Worm (Caenorhabditis elegans) whole organism, midembryonic: ENCODE measurements around the gene ctsa-1.2.
A peak's percentile ranks its signal among the peaks of the same experiment; 100 is the strongest.

Experiments
- T22C8.4 ChIP-seq: fragments of 200-800 bp; sonication (Bioruptor generic); IDR thresholded peaks from 2 replicates; pipeline ENCODE4 v1.3.6; 2022; ENCODE audit warnings: missing genetic modification characterization, missing compliant biosample characterization
- cog-1 ChIP-seq: sonication (generic microtip); optimal IDR thresholded peaks from 2 replicates; lab custom pipeline; 2016; ENCODE audit warnings: missing genetic modification characterization, missing compliant biosample characterization
- flt-1 ChIP-seq: fragments of 200-800 bp; sonication (Bioruptor generic); IDR thresholded peaks from 2 replicates; pipeline ENCODE4 v1.3.6; 2022; ENCODE audit warnings: missing genetic modification characterization, missing compliant biosample characterization
- klf-2 ChIP-seq: fragments of 200-800 bp; sonication (Bioruptor generic); conservative IDR thresholded peaks from 2 replicates; pipeline ENCODE4 v1.3.6; 2022; ENCODE audit warnings: missing genetic modification reagents, missing genetic modification characterization, missing compliant biosample characterization
- med-1 ChIP-seq: sonication (generic microtip); optimal IDR thresholded peaks from 2 replicates; lab custom pipeline; 2017; ENCODE audit warnings: missing genetic modification characterization, mild to moderate bottlenecking, missing compliant biosample characterization, antibody characterized with exemption, missing genetic modification reagents; ENCODE audit not compliant: insufficient read depth
- ref-1 ChIP-seq: fragments of 200-800 bp; sonication (Bioruptor generic); conservative IDR thresholded peaks from 2 replicates; pipeline ENCODE4 v1.3.6; 2022; ENCODE audit warnings: missing genetic modification reagents, missing genetic modification characterization, missing compliant biosample characterization
- tab-1 ChIP-seq: fragments of 200-800 bp; sonication (Bioruptor generic); IDR thresholded peaks from 2 replicates; pipeline ENCODE4 v1.3.6; 2022; ENCODE audit warnings: missing genetic modification characterization, missing compliant biosample characterization
- ztf-23 ChIP-seq: fragments of 200-800 bp; sonication (Bioruptor generic); IDR thresholded peaks from 2 replicates; pipeline ENCODE4 v1.3.6; 2022; ENCODE audit warnings: missing genetic modification reagents, missing genetic modification characterization, missing compliant biosample characterization
- ztf-29 ChIP-seq: fragments of 200-800 bp; sonication (Bioruptor generic); IDR thresholded peaks from 2 replicates; pipeline ENCODE4 v1.3.6; 2022; ENCODE audit warnings: missing genetic modification reagents, missing genetic modification characterization, missing compliant biosample characterization

Gene ctsa-1.2

ce11 chrII:11759277-11759676, 20.1 kb downstream of the ctsa-1.2 start, which contains the start of the genes F44E5.4 and F44E5.5:
TSS of gene F44E5.4 (minus strand) at chrII:11759311.
TSS of gene F44E5.5 (plus strand) at chrII:11759662.
- TF ChIP-seq T22C8.4 (GFP tag; lab: Robert Waterston, UW) (peak; percentile 66), ztf-23 (GFP tag; lab: Robert Waterston, UW) (peak; percentile 91), cog-1 (tag; lab: Kevin White, UChicago) (peak; percentile 66), ztf-29 (GFP tag; lab: Robert Waterston, UW) (peak; percentile 72), ref-1 (GFP tag; lab: Robert Waterston, UW) (peak; percentile 50; the same call in 1 of the 2 replicates), tab-1 (GFP tag; lab: Robert Waterston, UW) (peak; percentile 61; the same call in 1 of the 2 replicates), flt-1 (peak; percentile 97), klf-2 (GFP tag; lab: Robert Waterston, UW) (peak; percentile 79)

- TF ChIP-seq ztf-23 (GFP tag; lab: Robert Waterston, UW) = no peak
- TF ChIP-seq T22C8.4 (GFP tag; lab: Robert Waterston, UW) = no peak
- no peak for TF ChIP-seq ztf-29 (GFP tag; lab: Robert Waterston, UW)
- TF ChIP-seq cog-1 (tag; lab: Kevin White, UChicago) = no peak
- no peak for TF ChIP-seq med-1
- no peak for TF ChIP-seq ref-1 (GFP tag; lab: Robert Waterston, UW)
- TF ChIP-seq tab-1 (GFP tag; lab: Robert Waterston, UW) = no peak
- TF ChIP-seq flt-1 = no peak
- no peak for TF ChIP-seq klf-2 (GFP tag; lab: Robert Waterston, UW)
Measured at ce11 chrII:11761806-11762512, 22.8 kb downstream of the ctsa-1.2 start.

ce11 chrII:11765506-11766152, 26.5 kb downstream of the ctsa-1.2 start:
- TF ChIP-seq tab-1 (GFP tag; lab: Robert Waterston, UW) = 0 out of 2 replicates have a peak, but pooled peaks have one; percentile 28
- no peak for TF ChIP-seq ztf-29 (GFP tag; lab: Robert Waterston, UW)

- TF ChIP-seq tab-1 (GFP tag; lab: Robert Waterston, UW) = no peak
- TF ChIP-seq flt-1 = no peak
- no peak for TF ChIP-seq ztf-23 (GFP tag; lab: Robert Waterston, UW)
- TF ChIP-seq T22C8.4 (GFP tag; lab: Robert Waterston, UW) = no peak
- no peak for TF ChIP-seq cog-1 (tag; lab: Kevin White, UChicago)
- TF ChIP-seq klf-2 (GFP tag; lab: Robert Waterston, UW) = no peak
- no peak for TF ChIP-seq ref-1 (GFP tag; lab: Robert Waterston, UW)
- TF ChIP-seq ztf-29 (GFP tag; lab: Robert Waterston, UW) = no peak
- TF ChIP-seq med-1 = no peak
Measured at ce11 chrII:11766472-11766871, 27.3 kb downstream of the ctsa-1.2 start, which contains the start of gene F44E5.2. TSS of gene F44E5.2 (plus strand) at chrII:11766772.

ce11 chrII:11772364-11772763, 33.2 kb downstream of the ctsa-1.2 start, which contains the start of gene F44E5.15:
TSS of gene F44E5.15 (plus strand) at chrII:11772664.
- TF ChIP-seq ztf-29 (GFP tag; lab: Robert Waterston, UW) = no peak

- TF ChIP-seq ztf-29 (GFP tag; lab: Robert Waterston, UW) (no peak), ref-1 (GFP tag; lab: Robert Waterston, UW) (no peak), T22C8.4 (GFP tag; lab: Robert Waterston, UW) (no peak), med-1 (no peak), ztf-23 (GFP tag; lab: Robert Waterston, UW) (no peak), klf-2 (GFP tag; lab: Robert Waterston, UW) (no peak), tab-1 (GFP tag; lab: Robert Waterston, UW) (no peak), flt-1 (no peak), cog-1 (tag; lab: Kevin White, UChicago) (no peak)
Measured at ce11 chrII:11774218-11774617, 35.1 kb downstream of the ctsa-1.2 start, which contains the start of gene F44E5.1. TSS of gene F44E5.1 (minus strand) at chrII:11774559.

- no peak for TF ChIP-seq ztf-29 (GFP tag; lab: Robert Waterston, UW)
- TF ChIP-seq ztf-23 (GFP tag; lab: Robert Waterston, UW) = no peak
- no peak for TF ChIP-seq tab-1 (GFP tag; lab: Robert Waterston, UW)
- no peak for TF ChIP-seq cog-1 (tag; lab: Kevin White, UChicago)
- TF ChIP-seq klf-2 (GFP tag; lab: Robert Waterston, UW) = no peak
- no peak for TF ChIP-seq ref-1 (GFP tag; lab: Robert Waterston, UW)
- TF ChIP-seq flt-1 = no peak
Measured at ce11 chrII:11777893-11778480, 38.8 kb downstream of the ctsa-1.2 start, which contains the start of the genes patr-1 and dna-2. TSS of gene patr-1 (minus strand) at chrII:11777943. TSS of gene dna-2 (plus strand) at chrII:11778430.

- no peak for TF ChIP-seq tab-1 (GFP tag; lab: Robert Waterston, UW)
- TF ChIP-seq cog-1 (tag; lab: Kevin White, UChicago) = no peak
- no peak for TF ChIP-seq ztf-29 (GFP tag; lab: Robert Waterston, UW)
Measured at ce11 chrII:11782493-11782892, 43.3 kb downstream of the ctsa-1.2 start, which contains the start of gene F43G6.16. TSS of gene F43G6.16 (minus strand) at chrII:11782633.

- TF ChIP-seq med-1 = no peak
- TF ChIP-seq ztf-23 (GFP tag; lab: Robert Waterston, UW) = no peak
- no peak for TF ChIP-seq ztf-29 (GFP tag; lab: Robert Waterston, UW)
- no peak for TF ChIP-seq ref-1 (GFP tag; lab: Robert Waterston, UW)
- TF ChIP-seq cog-1 (tag; lab: Kevin White, UChicago) = no peak
- TF ChIP-seq T22C8.4 (GFP tag; lab: Robert Waterston, UW) = no peak
- no peak for TF ChIP-seq tab-1 (GFP tag; lab: Robert Waterston, UW)
- TF ChIP-seq klf-2 (GFP tag; lab: Robert Waterston, UW) = no peak
- TF ChIP-seq flt-1 = no peak
Measured at ce11 chrII:11788025-11788424, 48.9 kb downstream of the ctsa-1.2 start.
